Fruit fly (Drosophila melanogaster): ENCODE results near the gene sima.

Gene sima

dm6 chr3R:30061980-30062379 is 3.9 kb downstream of the sima start:
- TF ChIP-seq Ets98B (GFP tag; IDR thresholded peaks at IDR 0.05) (no peak), D1 (tag; optimal IDR thresholded peaks at IDR 0.05) (no peak), CG13204 (GFP tag; optimal IDR thresholded peaks at IDR 0.05) (no peak), CG15710 (tag; optimal IDR thresholded peaks at IDR 0.05) (no peak), CG32121 (GFP tag; IDR thresholded peaks at IDR 0.05) (no peak), rn (GFP tag; IDR thresholded peaks at IDR 0.05) (no peak), CG10348 (GFP tag; IDR thresholded peaks at IDR 0.05) (no peak), CG34367 (tag; optimal IDR thresholded peaks at IDR 0.05) (no peak)

- no peak for TF ChIP-seq gl (tag; optimal IDR thresholded peaks at IDR 0.05)
- peak; percentile 1 for TF ChIP-seq EcR (GFP tag; optimal IDR thresholded peaks at IDR 0.05)
These were observed 4.4 kb downstream of the sima start for dm6 chr3R:30062543-30062942.

dm6 chr3R:30063704-30064103 is 5.6 kb downstream of the sima start:
- TF ChIP-seq gl (tag; optimal IDR thresholded peaks at IDR 0.05) (no peak), CG12605 (GFP tag; IDR thresholded peaks at IDR 0.05) (no peak), CG9948 (tag; optimal IDR thresholded peaks at IDR 0.05) (no peak), CG13204 (GFP tag; optimal IDR thresholded peaks at IDR 0.05) (no peak), CG15710 (tag; optimal IDR thresholded peaks at IDR 0.05) (no peak), EcR (GFP tag; optimal IDR thresholded peaks at IDR 0.05) (no peak), rn (GFP tag; IDR thresholded peaks at IDR 0.05) (no peak), Ets98B (GFP tag; IDR thresholded peaks at IDR 0.05) (no peak), CG14655 (GFP tag; optimal IDR thresholded peaks at IDR 0.05) (no peak), Snoo (tag; optimal IDR thresholded peaks at IDR 0.05) (no peak)

- no peak for TF ChIP-seq Pif1A (GFP tag; optimal IDR thresholded peaks at IDR 0.05)
- peak; percentile 83 for TF ChIP-seq EcR (GFP tag; optimal IDR thresholded peaks at IDR 0.05)
These were observed 7.9 kb downstream of the sima start for dm6 chr3R:30066004-30066403.

- no peak for TF ChIP-seq CG10348 (GFP tag; IDR thresholded peaks at IDR 0.05)
- no peak for TF ChIP-seq D1 (tag; optimal IDR thresholded peaks at IDR 0.05)
These were observed 12.1 kb downstream of the sima start for dm6 chr3R:30070198-30070597.

dm6 chr3R:30071827-30072226 is 13.7 kb downstream of the sima start:
- TF ChIP-seq CG12605 (GFP tag; IDR thresholded peaks at IDR 0.05) = peak; percentile 44; the same call in 1 of the 2 replicates
- TF ChIP-seq CG14655 (GFP tag; optimal IDR thresholded peaks at IDR 0.05) = peak; percentile 11
- TF ChIP-seq CG4496 (GFP tag; IDR thresholded peaks at IDR 0.05) = peak; percentile 72
- peak; percentile 44; the same call in 1 of the 2 replicates for TF ChIP-seq Ets98B (GFP tag; IDR thresholded peaks at IDR 0.05)
- TF ChIP-seq Pif1B (GFP tag; optimal IDR thresholded peaks at IDR 0.05) = peak; percentile 34
- no peak for TF ChIP-seq CG9948 (tag; optimal IDR thresholded peaks at IDR 0.05)
- TF ChIP-seq CG32121 (GFP tag; IDR thresholded peaks at IDR 0.05) = 0 out of 2 replicates have a peak, but pooled peaks have one; percentile 25
- TF ChIP-seq fd96Ca (GFP tag; IDR thresholded peaks at IDR 0.05) = peak; percentile 49; the same call in 1 of the 3 replicates
- TF ChIP-seq CG15710 (tag; optimal IDR thresholded peaks at IDR 0.05) = no peak
- TF ChIP-seq CG10348 (GFP tag; IDR thresholded peaks at IDR 0.05) = no peak
- peak; percentile 1 for TF ChIP-seq CG8301 (tag; optimal IDR thresholded peaks at IDR 0.05)
- TF ChIP-seq CG8159 (tag; optimal IDR thresholded peaks at IDR 0.05) = no peak

dm6 chr3R:30076088-30076487 is 18.0 kb downstream of the sima start:
- TF ChIP-seq CG13204 (GFP tag; optimal IDR thresholded peaks at IDR 0.05) (no peak), CG8301 (tag; optimal IDR thresholded peaks at IDR 0.05) (peak; percentile 69), CG32121 (GFP tag; IDR thresholded peaks at IDR 0.05) (no peak), CG34367 (tag; optimal IDR thresholded peaks at IDR 0.05) (peak; percentile 53), CG12605 (GFP tag; IDR thresholded peaks at IDR 0.05) (no peak), gl (tag; optimal IDR thresholded peaks at IDR 0.05) (no peak), D1 (tag; optimal IDR thresholded peaks at IDR 0.05) (no peak), Ets98B (GFP tag; IDR thresholded peaks at IDR 0.05) (peak; percentile 52), rn (GFP tag; IDR thresholded peaks at IDR 0.05) (no peak), CG10348 (GFP tag; IDR thresholded peaks at IDR 0.05) (no peak; the same call in 1 of the 2 replicates), Pif1B (GFP tag; optimal IDR thresholded peaks at IDR 0.05) (no peak), EcR (GFP tag; optimal IDR thresholded peaks at IDR 0.05) (peak; percentile 53), Pif1A (GFP tag; optimal IDR thresholded peaks at IDR 0.05) (peak; percentile 17), fd96Ca (GFP tag; IDR thresholded peaks at IDR 0.05) (peak; percentile 82), CG15710 (tag; optimal IDR thresholded peaks at IDR 0.05) (peak; percentile 66), CG8159 (tag; optimal IDR thresholded peaks at IDR 0.05) (peak; percentile 57), CG17806 (tag; optimal IDR thresholded peaks at IDR 0.05) (peak; percentile 51), CG14655 (GFP tag; optimal IDR thresholded peaks at IDR 0.05) (peak; percentile 72), Snoo (tag; optimal IDR thresholded peaks at IDR 0.05) (peak; percentile 56), CG9948 (tag; optimal IDR thresholded peaks at IDR 0.05) (peak; percentile 56), CG4496 (GFP tag; IDR thresholded peaks at IDR 0.05) (peak; percentile 63; the same call in 1 of the 3 replicates)

dm6 chr3R:30083215-30083614 is 25.1 kb downstream of the sima start:
- TF ChIP-seq Ets98B (GFP tag; IDR thresholded peaks at IDR 0.05) (no peak), CG8159 (tag; optimal IDR thresholded peaks at IDR 0.05) (peak; percentile 23), CG8301 (tag; optimal IDR thresholded peaks at IDR 0.05) (no peak), Pif1A (GFP tag; optimal IDR thresholded peaks at IDR 0.05) (peak; percentile 13)

Data from whole organism, pupa.